Worm (Caenorhabditis elegans): ENCODE results near the gene ptrn-1.

ptrn-1 gene

ce11 chrX:17054121-17054520 is 24.1 kb upstream of the ptrn-1 start:
- TF ChIP-seq ceh-31 (tag; optimal IDR thresholded peaks at IDR 0.05): no peak
- TF ChIP-seq pax-1 (tag; optimal IDR thresholded peaks at IDR 0.05): no peak

- TF ChIP-seq nhr-11 (tag; optimal IDR thresholded peaks at IDR 0.05): no peak
- no peak for TF ChIP-seq ceh-24 (tag; optimal IDR thresholded peaks at IDR 0.05)
- TF ChIP-seq madf-2 (tag; optimal IDR thresholded peaks at IDR 0.05): no peak
- no peak for TF ChIP-seq ztf-16 (tag; optimal IDR thresholded peaks at IDR 0.05)
Observed at ce11 chrX:17045529-17045928, 15.5 kb upstream of the ptrn-1 start, which contains the start of gene C30G4.2. C30G4.2 (minus strand) TSS chrX:17045629.

- no peak for TF ChIP-seq unc-3 (GFP tag; conservative IDR thresholded peaks at IDR 0.05)
- TF ChIP-seq unc-3 (tag; optimal IDR thresholded peaks at IDR 0.05): no peak
- TF ChIP-seq ceh-45 (GFP tag; IDR thresholded peaks at IDR 0.05): no peak
- no peak for TF ChIP-seq eyg-1 (tag; optimal IDR thresholded peaks at IDR 0.05)
- peak; percentile 14 for TF ChIP-seq unc-55 (GFP tag; optimal IDR thresholded peaks at IDR 0.05)
- TF ChIP-seq ztf-16 (tag; optimal IDR thresholded peaks at IDR 0.05): no peak
- no peak for TF ChIP-seq elt-2 (tag; optimal IDR thresholded peaks at IDR 0.05)
- peak; percentile 44 for TF ChIP-seq rnt-1 (tag; optimal IDR thresholded peaks at IDR 0.05)
- TF ChIP-seq hlh-13 (GFP tag; optimal IDR thresholded peaks at IDR 0.05): no peak
- no peak for TF ChIP-seq pha-4 (tag; optimal IDR thresholded peaks at IDR 0.05)
- TF ChIP-seq ceh-18 (tag; optimal IDR thresholded peaks at IDR 0.05): peak; percentile 84
- no peak for TF ChIP-seq nhr-11 (tag; optimal IDR thresholded peaks at IDR 0.05)
- no peak for TF ChIP-seq sox-2 (GFP tag; IDR thresholded peaks at IDR 0.05)
- no peak for TF ChIP-seq ceh-14 (tag; optimal IDR thresholded peaks at IDR 0.05)
Observed at ce11 chrX:17042946-17043345, 12.9 kb upstream of the ptrn-1 start, which contains the start of gene F35B3.7. F35B3.7 (minus strand) TSS chrX:17043078.

ce11 chrX:17041571-17041970 is 11.6 kb upstream of the ptrn-1 start:
- TF ChIP-seq sox-2 (GFP tag; IDR thresholded peaks at IDR 0.05): no peak
- TF ChIP-seq pha-2 (tag; optimal IDR thresholded peaks at IDR 0.05): no peak
- no peak for TF ChIP-seq Y22D7AL.16 (tag; optimal IDR thresholded peaks at IDR 0.05)
- TF ChIP-seq ttx-3 (tag; optimal IDR thresholded peaks at IDR 0.05): no peak
- TF ChIP-seq ceh-9 (tag; optimal IDR thresholded peaks at IDR 0.05): no peak
- no peak for TF ChIP-seq ceh-48 (tag; optimal IDR thresholded peaks at IDR 0.05)
- TF ChIP-seq unc-55 (GFP tag; optimal IDR thresholded peaks at IDR 0.05): peak; percentile 32

ce11 chrX:17038616-17039015 is 8.6 kb upstream of the ptrn-1 start:
- TF ChIP-seq npax-4 (tag; optimal IDR thresholded peaks at IDR 0.05) (no peak), nhr-11 (tag; optimal IDR thresholded peaks at IDR 0.05) (no peak), ceh-2 (tag; optimal IDR thresholded peaks at IDR 0.05) (no peak), odd-2 (tag; optimal IDR thresholded peaks at IDR 0.05) (no peak)

- TF ChIP-seq unc-86 (tag; optimal IDR thresholded peaks at IDR 0.05) (no peak), rnt-1 (tag; optimal IDR thresholded peaks at IDR 0.05) (no peak), unc-55 (GFP tag; optimal IDR thresholded peaks at IDR 0.05) (peak; percentile 42), hlh-8 (tag; optimal IDR thresholded peaks at IDR 0.05) (no peak)
Observed at ce11 chrX:17034773-17035172, 4.8 kb upstream of the ptrn-1 start.

ce11 chrX:17034193-17034592 is 4.2 kb upstream of the ptrn-1 start:
- TF ChIP-seq fax-1 (tag; optimal IDR thresholded peaks at IDR 0.05): no peak
- TF ChIP-seq hlh-8 (tag; optimal IDR thresholded peaks at IDR 0.05): no peak
- no peak for TF ChIP-seq ref-2 (tag; optimal IDR thresholded peaks at IDR 0.05)
- TF ChIP-seq pha-4 (tag; optimal IDR thresholded peaks at IDR 0.05): no peak
- TF ChIP-seq K02D7.2 (tag; optimal IDR thresholded peaks at IDR 0.05): no peak
- TF ChIP-seq unc-55 (GFP tag; optimal IDR thresholded peaks at IDR 0.05): no peak

Data from whole organism, late embryonic.